Worm (Caenorhabditis elegans) whole organism, midembryonic: ENCODE results near the gene fcmt-1.
A peak's percentile ranks its signal among the peaks of the same experiment; 100 is the strongest.
"Not testable (repeated sequence)": the region's sequence is repeated elsewhere in the genome, so short reads cannot be mapped to it uniquely, and the experiment has no call there.

Source experiments
- T22C8.4 ChIP-seq: fragments of 200-800 bp; sonication (Bioruptor generic); IDR thresholded peaks from 2 replicates; pipeline ENCODE4 v1.3.6; 2022; ENCODE audit warnings: missing genetic modification characterization, missing compliant biosample characterization
- cog-1 ChIP-seq: sonication (generic microtip); optimal IDR thresholded peaks from 2 replicates; lab custom pipeline; 2016; ENCODE audit warnings: missing genetic modification characterization, missing compliant biosample characterization
- flt-1 ChIP-seq: fragments of 200-800 bp; sonication (Bioruptor generic); IDR thresholded peaks from 2 replicates; pipeline ENCODE4 v1.3.6; 2022; ENCODE audit warnings: missing genetic modification characterization, missing compliant biosample characterization
- klf-2 ChIP-seq: fragments of 200-800 bp; sonication (Bioruptor generic); conservative IDR thresholded peaks from 2 replicates; pipeline ENCODE4 v1.3.6; 2022; ENCODE audit warnings: missing genetic modification reagents, missing genetic modification characterization, missing compliant biosample characterization
- med-1 ChIP-seq: sonication (generic microtip); optimal IDR thresholded peaks from 2 replicates; lab custom pipeline; 2017; ENCODE audit warnings: missing genetic modification characterization, mild to moderate bottlenecking, missing compliant biosample characterization, antibody characterized with exemption, missing genetic modification reagents; ENCODE audit not compliant: insufficient read depth
- ref-1 ChIP-seq: fragments of 200-800 bp; sonication (Bioruptor generic); conservative IDR thresholded peaks from 2 replicates; pipeline ENCODE4 v1.3.6; 2022; ENCODE audit warnings: missing genetic modification reagents, missing genetic modification characterization, missing compliant biosample characterization
- tab-1 ChIP-seq: fragments of 200-800 bp; sonication (Bioruptor generic); IDR thresholded peaks from 2 replicates; pipeline ENCODE4 v1.3.6; 2022; ENCODE audit warnings: missing genetic modification characterization, missing compliant biosample characterization
- ztf-23 ChIP-seq: fragments of 200-800 bp; sonication (Bioruptor generic); IDR thresholded peaks from 2 replicates; pipeline ENCODE4 v1.3.6; 2022; ENCODE audit warnings: missing genetic modification reagents, missing genetic modification characterization, missing compliant biosample characterization
- ztf-29 ChIP-seq: fragments of 200-800 bp; sonication (Bioruptor generic); IDR thresholded peaks from 2 replicates; pipeline ENCODE4 v1.3.6; 2022; ENCODE audit warnings: missing genetic modification reagents, missing genetic modification characterization, missing compliant biosample characterization

The fcmt-1 gene

ce11 chrII:11714728-11715127 lies 5.4 kb upstream of the fcmt-1 start:
- no peak for TF ChIP-seq cog-1
- TF ChIP-seq ztf-23 (GFP tag; lab: Robert Waterston, UW), result no peak
- TF ChIP-seq ref-1 (GFP tag; lab: Robert Waterston, UW), result no peak
- no peak for TF ChIP-seq med-1 (GFP tag; lab: Kevin White, UChicago)
- TF ChIP-seq T22C8.4, result no peak
- TF ChIP-seq klf-2 (GFP tag; lab: Robert Waterston, UW), result no peak
- TF ChIP-seq flt-1, result no peak
- no peak for TF ChIP-seq tab-1 (GFP tag; lab: Robert Waterston, UW)
- no peak for TF ChIP-seq ztf-29

- TF ChIP-seq med-1 (GFP tag; lab: Kevin White, UChicago), result no peak
- TF ChIP-seq tab-1 (GFP tag; lab: Robert Waterston, UW), result no peak
- no peak for TF ChIP-seq cog-1
- TF ChIP-seq ztf-23 (GFP tag; lab: Robert Waterston, UW), result no peak
- no peak for TF ChIP-seq klf-2 (GFP tag; lab: Robert Waterston, UW)
- no peak for TF ChIP-seq T22C8.4
- no peak for TF ChIP-seq ztf-29
- no peak for TF ChIP-seq flt-1
- TF ChIP-seq ref-1 (GFP tag; lab: Robert Waterston, UW), result no peak
These were observed 4.2 kb upstream of the fcmt-1 start, which contains the start of gene F13D12.10 for ce11 chrII:11713569-11713968. F13D12.10 (plus strand) TSS chrII:11713799.

ce11 chrII:11710771-11711170 lies 1.4 kb upstream of the fcmt-1 start:
- TF ChIP-seq klf-2 (GFP tag; lab: Robert Waterston, UW), result no peak
- no peak for TF ChIP-seq ztf-23 (GFP tag; lab: Robert Waterston, UW)
- no peak for TF ChIP-seq flt-1
- no peak for TF ChIP-seq cog-1
- TF ChIP-seq ref-1 (GFP tag; lab: Robert Waterston, UW), result no peak
- TF ChIP-seq ztf-29, result no peak
- no peak for TF ChIP-seq T22C8.4
- TF ChIP-seq tab-1 (GFP tag; lab: Robert Waterston, UW), result no peak
- no peak for TF ChIP-seq med-1 (GFP tag; lab: Kevin White, UChicago)

- TF ChIP-seq ztf-23 (GFP tag; lab: Robert Waterston, UW), result no peak
These were observed 3.6 kb downstream of the fcmt-1 start, which contains the start of gene VF13D12L.3 for ce11 chrII:11705787-11706186. VF13D12L.3 (plus strand) TSS chrII:11706009.

- no peak for TF ChIP-seq klf-2 (GFP tag; lab: Robert Waterston, UW)
- no peak for TF ChIP-seq med-1 (GFP tag; lab: Kevin White, UChicago)
- TF ChIP-seq ref-1 (GFP tag; lab: Robert Waterston, UW), result no peak
- no peak for TF ChIP-seq cog-1
- no peak for TF ChIP-seq ztf-23 (GFP tag; lab: Robert Waterston, UW)
- TF ChIP-seq ztf-29, result no peak
- TF ChIP-seq T22C8.4, result no peak
- TF ChIP-seq tab-1 (GFP tag; lab: Robert Waterston, UW), result no peak
- TF ChIP-seq flt-1, result no peak
These were observed 8.7 kb downstream of the fcmt-1 start for ce11 chrII:11700635-11701034.

ce11 chrII:11700200-11700599 lies 9.2 kb downstream of the fcmt-1 start, which contains the start of gene inos-1:
inos-1 (minus strand) TSS chrII:11700300.
- TF ChIP-seq cog-1 (no peak), flt-1 (no peak), ztf-29 (no peak)

ce11 chrII:11695945-11696270 lies 13.5 kb downstream of the fcmt-1 start, which contains the start of gene xpf-1:
xpf-1 (plus strand) TSS chrII:11696171.
- no peak for TF ChIP-seq klf-2 (GFP tag; lab: Robert Waterston, UW)
- no peak for TF ChIP-seq cog-1

ce11 chrII:11695161-11695944 lies 14.0 kb downstream of the fcmt-1 start, which contains the start of gene tars-1:
tars-1 (minus strand) TSS chrII:11695657.
- not testable (repeated sequence) for TF ChIP-seq med-1 (GFP tag; lab: Kevin White, UChicago); tab-1 (GFP tag; lab: Robert Waterston, UW); ztf-29

- TF ChIP-seq ztf-23 (GFP tag; lab: Robert Waterston, UW) (peak; percentile 66; the same call in 1 of the 2 replicates), med-1 (GFP tag; lab: Kevin White, UChicago) (no peak), cog-1 (no peak), tab-1 (GFP tag; lab: Robert Waterston, UW) (no peak)
These were observed 14.9 kb downstream of the fcmt-1 start for ce11 chrII:11694432-11694831.

ce11 chrII:11690868-11691267 lies 18.5 kb downstream of the fcmt-1 start:
- TF ChIP-seq cog-1 (no peak), ztf-29 (no peak), med-1 (GFP tag; lab: Kevin White, UChicago) (no peak), ztf-23 (GFP tag; lab: Robert Waterston, UW) (no peak), flt-1 (no peak), ref-1 (GFP tag; lab: Robert Waterston, UW) (no peak), T22C8.4 (no peak), klf-2 (GFP tag; lab: Robert Waterston, UW) (no peak), tab-1 (GFP tag; lab: Robert Waterston, UW) (no peak)

- no peak for TF ChIP-seq ztf-23 (GFP tag; lab: Robert Waterston, UW)
- TF ChIP-seq flt-1, result no peak
- TF ChIP-seq klf-2 (GFP tag; lab: Robert Waterston, UW), result no peak
- no peak for TF ChIP-seq cog-1
- no peak for TF ChIP-seq tab-1 (GFP tag; lab: Robert Waterston, UW)
- TF ChIP-seq med-1 (GFP tag; lab: Kevin White, UChicago), result no peak
- no peak for TF ChIP-seq ref-1 (GFP tag; lab: Robert Waterston, UW)
- TF ChIP-seq ztf-29, result no peak
- no peak for TF ChIP-seq T22C8.4
These were observed 19.4 kb downstream of the fcmt-1 start for ce11 chrII:11689941-11690340.
